Fruit fly (Drosophila melanogaster) whole organism, embryonic: ENCODE data around the gene Sar1.

ENCODE experiments used
- B-H2 ChIP-seq: fragments of 200-800 bp; sonication (Bioruptor generic); optimal IDR thresholded peaks from 2 replicates; lab custom pipeline; 2018; ENCODE audit warnings: missing biosample characterization, mild to moderate bottlenecking, missing genetic modification characterization
- Bgb ChIP-seq: fragments of 200-800 bp; sonication (Bioruptor generic); IDR thresholded peaks from 2 replicates; pipeline ENCODE4 v1.3.6; 2022; ENCODE audit warnings: missing biosample characterization, missing genetic modification characterization; ENCODE audit not compliant: partially characterized antibody
- Blimp-1 ChIP-seq: fragments of 200-800 bp; sonication (Bioruptor generic); optimal IDR thresholded peaks from 3 replicates; lab custom pipeline; 2018; ENCODE audit warnings: missing biosample characterization, missing genetic modification characterization, mild to moderate bottlenecking, moderate library complexity, missing genetic modification reagents
- CG11504 ChIP-seq: fragments of 200-800 bp; sonication (Bioruptor generic); optimal IDR thresholded peaks from 3 replicates; lab custom pipeline; 2019; ENCODE audit warnings: missing biosample characterization, mild to moderate bottlenecking, missing genetic modification characterization, moderate library complexity
- CG13624 ChIP-seq: fragments of 200-800 bp; sonication (Bioruptor generic); optimal IDR thresholded peaks from 2 replicates; lab custom pipeline; 2016; ENCODE audit warnings: missing biosample characterization, missing genetic modification characterization
- CG14014 ChIP-seq: fragments of 200-800 bp; sonication (Bioruptor generic); IDR thresholded peaks from 2 replicates; pipeline ENCODE4 v1.3.6; 2022; ENCODE audit warnings: missing biosample characterization, missing genetic modification characterization
- CG15601 ChIP-seq: fragments of 200-800 bp; sonication (Bioruptor generic); optimal IDR thresholded peaks from 3 replicates; lab custom pipeline; 2019; ENCODE audit warnings: missing biosample characterization, mild to moderate bottlenecking, missing genetic modification characterization, moderate library complexity
- CG2120 ChIP-seq: fragments of 200-800 bp; sonication (Bioruptor generic); optimal IDR thresholded peaks from 3 replicates; lab custom pipeline; 2016; ENCODE audit warnings: missing biosample characterization, missing genetic modification characterization
- CG31365 ChIP-seq: fragments of 200-800 bp; sonication (Bioruptor generic); optimal IDR thresholded peaks from 2 replicates; lab custom pipeline; 2018; ENCODE audit warnings: missing biosample characterization, mild to moderate bottlenecking, missing genetic modification characterization
- CG33557 ChIP-seq: fragments of 200-800 bp; sonication (Bioruptor generic); optimal IDR thresholded peaks from 2 replicates; lab custom pipeline; 2019; ENCODE audit warnings: missing biosample characterization, mild to moderate bottlenecking, missing genetic modification characterization, moderate library complexity
- CG3838 ChIP-seq: fragments of 200-800 bp; sonication (Bioruptor generic); optimal IDR thresholded peaks from 3 replicates; lab custom pipeline; 2016; ENCODE audit warnings: missing biosample characterization, missing genetic modification characterization
- CG4617 ChIP-seq: fragments of 200-800 bp; sonication (Bioruptor generic); optimal IDR thresholded peaks from 3 replicates; lab custom pipeline; 2016; ENCODE audit warnings: missing biosample characterization, missing genetic modification characterization, borderline replicate concordance
- CG5245 ChIP-seq: fragments of 200-800 bp; sonication (Bioruptor generic); optimal IDR thresholded peaks from 3 replicates; lab custom pipeline; 2016; ENCODE audit warnings: missing biosample characterization, missing genetic modification characterization
- CG6791 ChIP-seq: fragments of 200-800 bp; sonication (Bioruptor generic); IDR thresholded peaks from 3 replicates; pipeline ENCODE4 v1.3.6; 2022; ENCODE audit warnings: missing biosample characterization, missing genetic modification characterization; ENCODE audit not compliant: partially characterized antibody
- CG7745 ChIP-seq: fragments of 200-800 bp; sonication (Bioruptor generic); optimal IDR thresholded peaks from 2 replicates; lab custom pipeline; 2018; ENCODE audit warnings: missing biosample characterization, mild to moderate bottlenecking, missing genetic modification characterization, moderate library complexity
- CrebB ChIP-seq: fragments of 200-800 bp; sonication (Bioruptor generic); optimal IDR thresholded peaks from 3 replicates; lab custom pipeline; 2018; ENCODE audit warnings: missing biosample characterization, mild to moderate bottlenecking, missing genetic modification characterization
- Elba2 ChIP-seq: fragments of 200-800 bp; sonication (Bioruptor generic); optimal IDR thresholded peaks from 3 replicates; lab custom pipeline; 2016; ENCODE audit warnings: missing biosample characterization, missing genetic modification characterization
- Fer1 ChIP-seq: fragments of 200-800 bp; sonication (Bioruptor generic); optimal IDR thresholded peaks from 2 replicates; lab custom pipeline; 2017; ENCODE audit warnings: missing biosample characterization, mild to moderate bottlenecking, missing genetic modification characterization
- HHEX ChIP-seq: fragments of 200-800 bp; sonication (Bioruptor generic); optimal IDR thresholded peaks from 3 replicates; lab custom pipeline; 2017; ENCODE audit warnings: missing biosample characterization, mild to moderate bottlenecking, missing genetic modification characterization, missing genetic modification reagents
- HLHmδ ChIP-seq: fragments of 200-800 bp; sonication (Bioruptor generic); optimal IDR thresholded peaks from 2 replicates; lab custom pipeline; 2018; ENCODE audit warnings: missing biosample characterization, mild to moderate bottlenecking, missing genetic modification characterization, moderate library complexity
- Lpt ChIP-seq: fragments of >200 bp; optimal IDR thresholded peaks from 2 replicates; lab custom pipeline; 2018; ENCODE audit warnings: missing biosample characterization, missing genetic modification characterization
- Mad ChIP-seq: fragments of 200-800 bp; sonication (Bioruptor generic); optimal IDR thresholded peaks from 2 replicates; lab custom pipeline; 2016; ENCODE audit warnings: missing biosample characterization, missing genetic modification characterization
- Mes4 ChIP-seq: fragments of 200-800 bp; sonication (Bioruptor generic); optimal IDR thresholded peaks from 2 replicates; lab custom pipeline; 2016; ENCODE audit warnings: missing biosample characterization, missing genetic modification characterization
- Neu2 ChIP-seq: fragments of 200-800 bp; sonication (Bioruptor generic); optimal IDR thresholded peaks from 3 replicates; lab custom pipeline; 2016; ENCODE audit warnings: missing biosample characterization, missing genetic modification characterization, borderline replicate concordance
- Oaz ChIP-seq: fragments of 200-800 bp; sonication (Bioruptor generic); IDR thresholded peaks from 2 replicates; pipeline ENCODE4 v1.3.6; 2022; ENCODE audit warnings: missing biosample characterization, missing genetic modification characterization
- Optix ChIP-seq: fragments of 200-800 bp; sonication (Bioruptor generic); IDR thresholded peaks from 3 replicates; pipeline ENCODE4 v1.3.6; 2022; ENCODE audit warnings: missing biosample characterization, missing genetic modification characterization
- Sry-δ ChIP-seq: fragments of 200-800 bp; sonication (Bioruptor generic); optimal IDR thresholded peaks from 2 replicates; lab custom pipeline; 2016; ENCODE audit warnings: missing biosample characterization, missing genetic modification characterization
- YL-1 ChIP-seq: fragments of 200-800 bp; sonication (Bioruptor generic); optimal IDR thresholded peaks from 3 replicates; lab custom pipeline; 2017; ENCODE audit warnings: missing biosample characterization, mild to moderate bottlenecking, missing genetic modification characterization
- abd-A ChIP-seq: fragments of 200-800 bp; sonication (Bioruptor generic); optimal IDR thresholded peaks from 3 replicates; lab custom pipeline; 2019; ENCODE audit warnings: missing biosample characterization, mild to moderate bottlenecking, missing genetic modification characterization, moderate library complexity
- amos ChIP-seq: fragments of 200-800 bp; sonication (Bioruptor generic); IDR thresholded peaks from 2 replicates; pipeline ENCODE4 v1.3.6; 2022; ENCODE audit warnings: missing biosample characterization, missing genetic modification characterization; ENCODE audit not compliant: partially characterized antibody
- corto ChIP-seq: fragments of 200-800 bp; sonication (Bioruptor generic); optimal IDR thresholded peaks from 2 replicates; lab custom pipeline; 2016; ENCODE audit warnings: missing biosample characterization, mild to moderate bottlenecking, missing genetic modification characterization, moderate library complexity
- croc ChIP-seq: fragments of 200-800 bp; sonication (Bioruptor generic); conservative IDR thresholded peaks from 3 replicates; pipeline ENCODE4 v1.3.6; 2022; ENCODE audit warnings: missing biosample characterization, missing genetic modification characterization
- dmrt99B ChIP-seq: fragments of 200-800 bp; sonication (Bioruptor generic); optimal IDR thresholded peaks from 2 replicates; lab custom pipeline; 2018; ENCODE audit warnings: missing biosample characterization, mild to moderate bottlenecking, missing genetic modification characterization, moderate library complexity
- hbn ChIP-seq: fragments of 200-800 bp; sonication (Bioruptor generic); IDR thresholded peaks from 2 replicates; pipeline ENCODE4 v1.3.6; 2022; ENCODE audit warnings: missing biosample characterization, missing genetic modification characterization; ENCODE audit not compliant: partially characterized antibody
- jigr1 ChIP-seq: fragments of 200-800 bp; sonication (Bioruptor generic); IDR thresholded peaks from 3 replicates; pipeline ENCODE4 v1.3.6; 2022; ENCODE audit warnings: missing biosample characterization, missing genetic modification characterization
- lov ChIP-seq, 2 experiments: fragments of 200-800 bp in 1 of 2; fragments of >200 bp in 1 of 2; sonication (Bioruptor generic) in 1 of 2; IDR thresholded peaks in 1 of 2; optimal IDR thresholded peaks in 1 of 2; 2 replicates in 1 of 2; 3 replicates in 1 of 2; pipeline versions ENCODE4 v1.3.6 to Lab custom; 2017 to 2022; ENCODE audit warnings: missing biosample characterization in 1 of 2, missing genetic modification characterization in 1 of 2
- mld ChIP-seq: fragments of 200-800 bp; sonication (Bioruptor generic); IDR thresholded peaks from 3 replicates; pipeline ENCODE4 v1.3.6; 2022; ENCODE audit warnings: missing biosample characterization, missing genetic modification characterization; ENCODE audit not compliant: partially characterized antibody
- nau ChIP-seq: fragments of 200-800 bp; sonication (Bioruptor generic); optimal IDR thresholded peaks from 3 replicates; lab custom pipeline; 2017; ENCODE audit warnings: missing biosample characterization, mild to moderate bottlenecking, missing genetic modification characterization, missing genetic modification reagents
- nerfin-2 ChIP-seq: fragments of 200-800 bp; sonication (Bioruptor generic); IDR thresholded peaks from 2 replicates; pipeline ENCODE4 v1.3.6; 2022; ENCODE audit warnings: missing biosample characterization, missing genetic modification characterization; ENCODE audit not compliant: partially characterized antibody
- onecut ChIP-seq: fragments of 200-800 bp; sonication (Bioruptor generic); IDR thresholded peaks from 2 replicates; pipeline ENCODE4 v1.3.6; 2022; ENCODE audit warnings: missing biosample characterization, missing genetic modification characterization
- pho ChIP-seq: fragments of 200-800 bp; sonication (Bioruptor generic); optimal IDR thresholded peaks from 2 replicates; lab custom pipeline; 2016; ENCODE audit warnings: missing biosample characterization, missing genetic modification characterization
- psq ChIP-seq: fragments of 200-800 bp; sonication (Bioruptor generic); optimal IDR thresholded peaks from 2 replicates; lab custom pipeline; 2017; ENCODE audit warnings: missing biosample characterization, missing genetic modification characterization
- pum ChIP-seq: fragments of 200-800 bp; sonication (Bioruptor generic); optimal IDR thresholded peaks from 2 replicates; lab custom pipeline; 2016; ENCODE audit warnings: missing biosample characterization, missing genetic modification characterization
- pzg ChIP-seq: fragments of 200-800 bp; sonication (Bioruptor generic); optimal IDR thresholded peaks from 3 replicates; lab custom pipeline; 2018; ENCODE audit warnings: missing biosample characterization, mild to moderate bottlenecking, missing genetic modification characterization, moderate library complexity
- run ChIP-seq: fragments of 200-800 bp; sonication (Bioruptor generic); optimal IDR thresholded peaks from 3 replicates; lab custom pipeline; 2018; ENCODE audit warnings: missing biosample characterization, mild to moderate bottlenecking, missing genetic modification characterization
- trh ChIP-seq: fragments of 200-800 bp; sonication (Bioruptor generic); optimal IDR thresholded peaks from 2 replicates; lab custom pipeline; 2016; ENCODE audit warnings: missing biosample characterization, missing genetic modification characterization
- tx ChIP-seq: fragments of 200-800 bp; sonication (Bioruptor generic); optimal IDR thresholded peaks from 2 replicates; lab custom pipeline; 2016; ENCODE audit warnings: missing biosample characterization, missing genetic modification characterization

The Sar1 gene

dm6 chr3R:22356464-22357410 lies at the start of gene Sar1 (continued):
- TF ChIP-seq HLHmδ (no peak), croc (GFP tag; lab: Robert Waterston, UW) (no peak), CG14014 (GFP tag; lab: Robert Waterston, UW) (no peak), CrebB (peak; percentile 22), CG6791 (GFP tag; lab: Robert Waterston, UW) (peak; percentile 95), psq (GFP tag; lab: Kevin White, UChicago) (no peak), Lpt (no peak), Mes4 (peak; percentile 26), lov (optimal IDR thresholded peaks at IDR 0.05; lab: Kevin White, UChicago) (no peak), lov (GFP tag; IDR thresholded peaks at IDR 0.05; lab: Robert Waterston, UW) (no peak), CG13624 (GFP tag; lab: Kevin White, UChicago) (peak; percentile 47), YL-1 (peak; percentile 80), tx (GFP tag; lab: Kevin White, UChicago) (peak; percentile 45), CG3838 (GFP tag; lab: Kevin White, UChicago) (no peak), hbn (GFP tag; lab: Robert Waterston, UW) (peak; percentile 95), Blimp-1 (GFP tag; lab: Kevin White, UChicago) (peak; percentile 11), run (tag; lab: Kevin White, UChicago) (no peak), Bgb (GFP tag; lab: Robert Waterston, UW) (peak; percentile 97), Sry-δ (peak; percentile 92), corto (GFP tag; lab: Kevin White, UChicago) (no peak), CG7745 (tag; lab: Kevin White, UChicago) (no peak), Neu2 (GFP tag; lab: Kevin White, UChicago) (no peak), nerfin-2 (GFP tag; lab: Robert Waterston, UW) (peak; percentile 59; the same call in 1 of the 2 replicates), onecut (GFP tag; lab: Robert Waterston, UW) (peak; percentile 46; the same call in 1 of the 2 replicates), trh (GFP tag; lab: Kevin White, UChicago) (no peak), amos (GFP tag; lab: Robert Waterston, UW) (peak; percentile 98), CG33557 (GFP tag; lab: Kevin White, UChicago) (no peak), abd-A (tag; lab: Kevin White, UChicago) (peak; percentile 16), jigr1 (GFP tag; lab: Robert Waterston, UW) (no peak), pum (GFP tag; lab: Kevin White, UChicago) (no peak), Mad (GFP tag; lab: Kevin White, UChicago) (peak; percentile 63), CG2120 (peak; percentile 50), mld (GFP tag; lab: Robert Waterston, UW) (peak; percentile 72; the same call in 2 of the 3 replicates), CG11504 (tag; lab: Kevin White, UChicago) (peak; percentile 79), Elba2 (peak; percentile 76), CG5245 (no peak), Optix (GFP tag; lab: Robert Waterston, UW) (no peak), Oaz (no peak), CG31365 (tag; lab: Kevin White, UChicago) (no peak), CG4617 (GFP tag; lab: Kevin White, UChicago) (peak; percentile 60), HHEX (no peak), CG15601 (peak; percentile 66), Fer1 (no peak), nau (GFP tag; lab: Kevin White, UChicago) (no peak), pho (GFP tag; lab: Kevin White, UChicago) (peak; percentile 72), dmrt99B (tag; lab: Kevin White, UChicago) (no peak), pzg (GFP tag; lab: Kevin White, UChicago) (peak; percentile 100), B-H2 (peak; percentile 58)
